Fruit fly (Drosophila melanogaster) whole organism, embryonic: ENCODE data around the gene Obp84a.

ENCODE experiments used
- Antp ChIP-seq: fragments of 200-800 bp; sonication (Bioruptor generic); optimal IDR thresholded peaks from 3 replicates; lab custom pipeline; 2016; ENCODE audit warnings: missing biosample characterization, missing genetic modification characterization
- Bteb2 ChIP-seq: fragments of 200-800 bp; sonication (Bioruptor generic); optimal IDR thresholded peaks from 2 replicates; lab custom pipeline; 2016; ENCODE audit warnings: missing biosample characterization, missing genetic modification characterization
- CG1024 ChIP-seq: fragments of 200-800 bp; sonication (Bioruptor generic); IDR thresholded peaks from 2 replicates; pipeline ENCODE4 v1.3.6; 2022; ENCODE audit warnings: missing biosample characterization, missing genetic modification characterization
- CG12219 ChIP-seq: fragments of 200-800 bp; sonication (Bioruptor generic); optimal IDR thresholded peaks from 3 replicates; lab custom pipeline; 2018; ENCODE audit warnings: missing biosample characterization, mild to moderate bottlenecking, missing genetic modification characterization
- CG13287 ChIP-seq: fragments of 200-800 bp; sonication (Bioruptor generic); IDR thresholded peaks from 2 replicates; pipeline ENCODE4 v1.3.6; 2022; ENCODE audit warnings: missing biosample characterization, missing genetic modification characterization; ENCODE audit not compliant: partially characterized antibody
- CG14050 ChIP-seq: fragments of 200-800 bp; sonication (Bioruptor generic); IDR thresholded peaks from 3 replicates; pipeline ENCODE4 v1.3.6; 2022; ENCODE audit warnings: missing biosample characterization, missing genetic modification characterization
- CG14860 ChIP-seq: fragments of 200-800 bp; sonication (Bioruptor generic); IDR thresholded peaks from 3 replicates; pipeline ENCODE4 v1.3.6; 2022; ENCODE audit warnings: missing biosample characterization, missing genetic modification characterization; ENCODE audit not compliant: partially characterized antibody
- CG17328 ChIP-seq: fragments of 200-800 bp; sonication (Bioruptor generic); IDR thresholded peaks from 2 replicates; pipeline ENCODE4 v1.3.6; 2022; ENCODE audit warnings: missing biosample characterization, missing genetic modification characterization
- CG2889 ChIP-seq: fragments of 200-800 bp; sonication (Bioruptor generic); IDR thresholded peaks from 3 replicates; pipeline ENCODE4 v1.3.6; 2022; ENCODE audit warnings: missing biosample characterization, missing genetic modification characterization
- CG30403 ChIP-seq: fragments of 200-800 bp; sonication (Bioruptor generic); optimal IDR thresholded peaks from 3 replicates; lab custom pipeline; 2016; ENCODE audit warnings: missing biosample characterization, missing genetic modification characterization
- CG32532 ChIP-seq: fragments of 200-800 bp; sonication (Bioruptor generic); IDR thresholded peaks from 2 replicates; pipeline ENCODE4 v1.3.6; 2022; ENCODE audit warnings: missing biosample characterization, missing genetic modification characterization
- CG32772 ChIP-seq: fragments of 200-800 bp; sonication (Bioruptor generic); IDR thresholded peaks from 2 replicates; pipeline ENCODE4 v1.3.6; 2022; ENCODE audit warnings: missing biosample characterization, missing genetic modification characterization
- CG3995 ChIP-seq: fragments of 200-800 bp; sonication (Bioruptor generic); optimal IDR thresholded peaks from 3 replicates; lab custom pipeline; 2016; ENCODE audit warnings: missing biosample characterization, missing genetic modification characterization
- CG4360 ChIP-seq: fragments of 200-800 bp; sonication (Bioruptor generic); IDR thresholded peaks from 2 replicates; pipeline ENCODE4 v1.3.6; 2022; ENCODE audit warnings: missing biosample characterization, missing genetic modification characterization
- CG43689 ChIP-seq: fragments of 200-800 bp; sonication (Bioruptor generic); IDR thresholded peaks from 2 replicates; pipeline ENCODE4 v1.3.6; 2022; ENCODE audit warnings: missing biosample characterization, missing genetic modification characterization
- CG4707 ChIP-seq: fragments of 200-800 bp; sonication (Bioruptor generic); optimal IDR thresholded peaks from 2 replicates; lab custom pipeline; 2018; ENCODE audit warnings: missing biosample characterization, mild to moderate bottlenecking, missing genetic modification characterization, moderate library complexity
- CG4820 ChIP-seq: fragments of 200-800 bp; sonication (Bioruptor generic); optimal IDR thresholded peaks from 3 replicates; lab custom pipeline; 2016; ENCODE audit warnings: missing biosample characterization, missing genetic modification characterization
- CG8478 ChIP-seq: fragments of >200 bp; optimal IDR thresholded peaks from 2 replicates; lab custom pipeline; 2018
- Deaf1 ChIP-seq: fragments of 200-800 bp; optimal IDR thresholded peaks from 3 replicates; lab custom pipeline; 2019; ENCODE audit warnings: missing biosample characterization, mild to moderate bottlenecking, missing genetic modification characterization, moderate library complexity
- Fer1 ChIP-seq: fragments of 200-800 bp; sonication (Bioruptor generic); optimal IDR thresholded peaks from 2 replicates; lab custom pipeline; 2017; ENCODE audit warnings: missing biosample characterization, mild to moderate bottlenecking, missing genetic modification characterization
- Fer2 ChIP-seq: fragments of 200-800 bp; sonication (Bioruptor generic); optimal IDR thresholded peaks from 2 replicates; lab custom pipeline; 2018; ENCODE audit warnings: missing biosample characterization, mild to moderate bottlenecking, missing genetic modification characterization, moderate library complexity
- H15 ChIP-seq: fragments of 200-800 bp; sonication (Bioruptor generic); IDR thresholded peaks from 3 replicates; pipeline ENCODE4 v1.3.6; 2022; ENCODE audit warnings: missing biosample characterization, missing genetic modification characterization
- Lhr ChIP-seq: fragments of 200-800 bp; sonication (Bioruptor generic); optimal IDR thresholded peaks from 3 replicates; lab custom pipeline; 2017; ENCODE audit warnings: mild to moderate bottlenecking, missing biosample characterization, missing genetic modification reagents, missing genetic modification characterization
- NK7.1 ChIP-seq: fragments of 200-800 bp; sonication (Bioruptor generic); optimal IDR thresholded peaks from 3 replicates; lab custom pipeline; 2016; ENCODE audit warnings: missing biosample characterization, missing genetic modification characterization
- Oaz ChIP-seq: fragments of 200-800 bp; sonication (Bioruptor generic); IDR thresholded peaks from 2 replicates; pipeline ENCODE4 v1.3.6; 2022; ENCODE audit warnings: missing biosample characterization, missing genetic modification characterization
- Oli ChIP-seq: fragments of 200-800 bp; sonication (Bioruptor generic); optimal IDR thresholded peaks from 2 replicates; lab custom pipeline; 2018; ENCODE audit warnings: missing biosample characterization, mild to moderate bottlenecking, missing genetic modification characterization, moderate library complexity
- Pdp1 ChIP-seq, 2 experiments: fragments of 200-800 bp; sonication (Bioruptor generic); optimal IDR thresholded peaks; 3 replicates each; lab custom pipeline; 2016; ENCODE audit warnings: missing biosample characterization in 2 of 2, missing genetic modification characterization in 2 of 2, mild to moderate bottlenecking in 1 of 2, moderate library complexity in 1 of 2
- Rfx ChIP-seq: fragments of 200-800 bp; sonication (Bioruptor generic); IDR thresholded peaks from 2 replicates; pipeline ENCODE4 v1.3.6; 2022; ENCODE audit warnings: missing biosample characterization, missing genetic modification characterization
- Side ChIP-seq: fragments of 200-800 bp; sonication (Bioruptor generic); optimal IDR thresholded peaks from 2 replicates; lab custom pipeline; 2016; ENCODE audit warnings: missing biosample characterization, missing genetic modification characterization
- Trl ChIP-seq, 3 experiments: fragments of >200 bp in 2 of 3; fragments of 200-800 bp in 1 of 3; sonication (Bioruptor generic) in 1 of 3; optimal IDR thresholded peaks; 2 replicates in 1 of 3; 3 replicates in 2 of 3; lab custom pipeline; 2016 to 2017; ENCODE audit warnings: missing biosample characterization in 1 of 3, missing genetic modification characterization in 1 of 3
- ac ChIP-seq: fragments of 200-800 bp; sonication (Bioruptor generic); optimal IDR thresholded peaks from 3 replicates; lab custom pipeline; 2017; ENCODE audit warnings: missing biosample characterization, mild to moderate bottlenecking, missing genetic modification characterization
- cg ChIP-seq: fragments of 200-800 bp; sonication (Bioruptor generic); optimal IDR thresholded peaks from 3 replicates; lab custom pipeline; 2019; ENCODE audit warnings: missing biosample characterization, mild to moderate bottlenecking, missing genetic modification characterization, moderate library complexity
- da ChIP-seq: fragments of 200-800 bp; sonication (Bioruptor generic); optimal IDR thresholded peaks from 2 replicates; lab custom pipeline; 2016; ENCODE audit warnings: missing biosample characterization, missing genetic modification characterization
- dati ChIP-seq: fragments of 200-800 bp; sonication (Bioruptor generic); IDR thresholded peaks from 2 replicates; pipeline ENCODE4 v1.3.6; 2022; ENCODE audit warnings: missing biosample characterization, missing genetic modification characterization
- emc ChIP-seq: fragments of 200-800 bp; sonication (Bioruptor generic); optimal IDR thresholded peaks from 2 replicates; lab custom pipeline; 2016; ENCODE audit warnings: missing biosample characterization, missing genetic modification characterization
- ems ChIP-seq: fragments of 200-800 bp; sonication (Bioruptor generic); optimal IDR thresholded peaks from 3 replicates; lab custom pipeline; 2016; ENCODE audit warnings: missing biosample characterization, missing genetic modification characterization
- eyg ChIP-seq: fragments of 200-800 bp; sonication (Bioruptor generic); optimal IDR thresholded peaks from 3 replicates; lab custom pipeline; 2016; ENCODE audit warnings: missing biosample characterization, missing genetic modification characterization
- fd102C ChIP-seq: fragments of 200-800 bp; sonication (Bioruptor generic); optimal IDR thresholded peaks from 2 replicates; lab custom pipeline; 2018; ENCODE audit warnings: missing biosample characterization, mild to moderate bottlenecking, missing genetic modification characterization, moderate library complexity
- grn ChIP-seq: fragments of 200-800 bp; sonication (Bioruptor generic); optimal IDR thresholded peaks from 3 replicates; lab custom pipeline; 2017; ENCODE audit warnings: missing biosample characterization, missing genetic modification characterization
- insv ChIP-seq, 2 experiments: fragments of 200-800 bp; sonication (Bioruptor generic); optimal IDR thresholded peaks; 3 replicates each; lab custom pipeline; 2016 to 2018; ENCODE audit warnings: missing biosample characterization in 2 of 2, missing genetic modification characterization in 2 of 2
- jing ChIP-seq: fragments of 200-800 bp; sonication (Bioruptor generic); optimal IDR thresholded peaks from 2 replicates; lab custom pipeline; 2018; ENCODE audit warnings: missing biosample characterization, mild to moderate bottlenecking, missing genetic modification characterization
- lilli ChIP-seq: fragments of 200-800 bp; sonication (Bioruptor generic); optimal IDR thresholded peaks from 3 replicates; lab custom pipeline; 2016; ENCODE audit warnings: missing biosample characterization, missing genetic modification characterization
- mam ChIP-seq: fragments of 200-800 bp; sonication (Bioruptor generic); optimal IDR thresholded peaks from 3 replicates; lab custom pipeline; 2016; ENCODE audit warnings: missing biosample characterization, missing genetic modification characterization
- onecut ChIP-seq: fragments of 200-800 bp; sonication (Bioruptor generic); IDR thresholded peaks from 2 replicates; pipeline ENCODE4 v1.3.6; 2022; ENCODE audit warnings: missing biosample characterization, missing genetic modification characterization
- phol ChIP-seq: fragments of 200-800 bp; sonication (Bioruptor generic); optimal IDR thresholded peaks from 3 replicates; lab custom pipeline; 2018; ENCODE audit warnings: missing biosample characterization, mild to moderate bottlenecking, missing genetic modification characterization, moderate library complexity
- ranshi ChIP-seq: fragments of 200-800 bp; sonication (Bioruptor generic); IDR thresholded peaks from 2 replicates; pipeline ENCODE4 v1.3.6; 2022; ENCODE audit warnings: missing biosample characterization, missing genetic modification characterization
- rib ChIP-seq: fragments of 200-800 bp; sonication (Bioruptor generic); IDR thresholded peaks from 2 replicates; pipeline ENCODE4 v1.3.6; 2022; ENCODE audit warnings: missing biosample characterization, missing genetic modification characterization
- salm ChIP-seq: fragments of 200-800 bp; sonication (Bioruptor generic); optimal IDR thresholded peaks from 2 replicates; lab custom pipeline; 2018; ENCODE audit warnings: missing biosample characterization, mild to moderate bottlenecking, missing genetic modification characterization
- slp2 ChIP-seq: fragments of 200-800 bp; sonication (Bioruptor generic); optimal IDR thresholded peaks from 2 replicates; lab custom pipeline; 2016; ENCODE audit warnings: missing biosample characterization, missing genetic modification characterization
- toy ChIP-seq: fragments of 200-800 bp; sonication (Bioruptor generic); IDR thresholded peaks from 2 replicates; pipeline ENCODE4 v1.3.6; 2022; ENCODE audit warnings: missing biosample characterization, missing genetic modification characterization
- twi ChIP-seq: fragments of 200-800 bp; optimal IDR thresholded peaks from 2 replicates; lab custom pipeline; 2019; ENCODE audit warnings: missing biosample characterization, mild to moderate bottlenecking, missing genetic modification characterization, moderate library complexity

Gene Obp84a

DNA sequence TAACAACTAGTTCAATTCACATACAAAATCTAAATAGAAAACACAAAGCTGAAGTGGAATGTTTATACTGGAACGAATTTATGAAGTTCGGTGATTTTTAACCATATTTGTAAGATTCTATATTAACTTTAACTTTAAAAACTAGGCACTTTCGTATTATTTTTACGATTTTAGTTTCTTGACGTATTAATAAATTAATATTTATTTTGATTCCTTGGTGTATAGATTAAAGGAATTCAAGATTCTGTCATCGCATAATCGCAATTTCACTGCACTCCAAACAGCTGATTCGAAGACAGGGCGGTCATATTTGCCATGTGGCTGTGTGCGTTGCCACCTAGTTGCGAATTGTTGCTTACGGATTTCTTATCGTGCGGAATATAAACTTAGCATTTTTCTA is 2.3 kb downstream of the Obp84a start, which contains the start of the genes CG1227 and Dtwd2 (continued):
- TF ChIP-seq toy (peak; percentile 74), cg (GFP tag; lab: Kevin White, UChicago) (no peak), Pdp1 (GFP tag; optimal IDR thresholded peaks at IDR 0.05; lab: Kevin White, UChicago) (peak in 1 of 2 experiments; percentile 43), emc (no peak), mam (GFP tag; lab: Kevin White, UChicago) (peak; percentile 64), Lhr (GFP tag; lab: Kevin White, UChicago) (peak; percentile 61), CG43689 (GFP tag; lab: Robert Waterston, UW) (peak; percentile 82), lilli (GFP tag; lab: Kevin White, UChicago) (peak; percentile 86), Deaf1 (tag; lab: Kevin White, UChicago) (no peak), ac (GFP tag; lab: Kevin White, UChicago) (peak; percentile 44), rib (GFP tag; lab: Robert Waterston, UW) (peak; percentile 85), CG17328 (GFP tag; lab: Robert Waterston, UW) (peak; percentile 92), CG13287 (peak; percentile 45; the same call in 1 of the 2 replicates), ems (GFP tag; lab: Kevin White, UChicago) (peak; percentile 72), slp2 (GFP tag; lab: Kevin White, UChicago) (peak; percentile 36), CG1024 (GFP tag; lab: Robert Waterston, UW) (peak; percentile 62; the same call in 1 of the 2 replicates), insv (GFP tag; optimal IDR thresholded peaks at IDR 0.05; lab: Kevin White, UChicago) (peak in 1 of 2 experiments; percentile 56), CG32772 (GFP tag; lab: Robert Waterston, UW) (peak; percentile 78), Trl (optimal IDR thresholded peaks at IDR 0.05; lab: Kevin White, UChicago) (no peak), Trl (GFP tag; optimal IDR thresholded peaks at IDR 0.05; lab: Kevin White, UChicago) (peak; percentile 64), CG32532 (GFP tag; lab: Robert Waterston, UW) (peak; percentile 95), da (GFP tag; lab: Kevin White, UChicago) (no peak), Side (GFP tag; lab: Kevin White, UChicago) (no peak), salm (no peak), Oli (tag; lab: Kevin White, UChicago) (peak; percentile 87), CG3995 (GFP tag; lab: Kevin White, UChicago) (peak; percentile 57), CG14860 (GFP tag; lab: Robert Waterston, UW) (no peak), Bteb2 (GFP tag; lab: Kevin White, UChicago) (peak; percentile 86), Fer2 (peak; percentile 91), onecut (peak; percentile 84; the same call in 1 of the 2 replicates), CG4360 (GFP tag; lab: Robert Waterston, UW) (peak; percentile 68), CG4820 (GFP tag; lab: Kevin White, UChicago) (peak; percentile 95), CG30403 (peak; percentile 92), ranshi (GFP tag; lab: Robert Waterston, UW) (peak; percentile 87), jing (GFP tag; lab: Kevin White, UChicago) (peak; percentile 50), Fer1 (GFP tag; lab: Kevin White, UChicago) (no peak), Oaz (GFP tag; lab: Robert Waterston, UW) (peak; percentile 89), phol (tag; lab: Kevin White, UChicago) (peak; percentile 92), Rfx (peak; percentile 94), twi (tag; lab: Kevin White, UChicago) (no peak), CG8478 (lab: Kevin White, UChicago) (no peak), Antp (GFP tag; lab: Kevin White, UChicago) (no peak), dati (GFP tag; lab: Robert Waterston, UW) (peak; percentile 68), grn (peak; percentile 38), CG2889 (peak; percentile 89), CG12219 (peak; percentile 87), H15 (GFP tag; lab: Robert Waterston, UW) (peak; percentile 78; the same call in 2 of the 3 replicates), CG14050 (GFP tag; lab: Robert Waterston, UW) (peak; percentile 88), fd102C (peak; percentile 28), NK7.1 (GFP tag; lab: Kevin White, UChicago) (peak; percentile 55), eyg (GFP tag; lab: Kevin White, UChicago) (peak; percentile 66), CG4707 (GFP tag; lab: Kevin White, UChicago) (peak; percentile 77)
